Worm (Caenorhabditis elegans) whole organism, early embryonic: ENCODE measurements around the gene H14E04.3.

ENCODE experiments used
- F13C5.2 ChIP-seq: sonication (generic microtip); optimal IDR thresholded peaks from 2 replicates; lab custom pipeline; 2017; ENCODE audit warnings: mild to moderate bottlenecking, missing genetic modification characterization, inconsistent platforms, missing compliant biosample characterization
- aly-1 ChIP-seq: sonication (generic microtip); optimal IDR thresholded peaks from 2 replicates; lab custom pipeline; 2016; ENCODE audit warnings: missing genetic modification characterization, missing compliant biosample characterization
- ama-1 ChIP-seq: fragments of 150-350 bp; optimal IDR thresholded peaks from 2 replicates; lab custom pipeline; 2014
- ceh-13 ChIP-seq: fragments of 200-800 bp; sonication (Bioruptor generic); optimal IDR thresholded peaks from 2 replicates; lab custom pipeline; 2018; ENCODE audit warnings: mild to moderate bottlenecking, missing genetic modification characterization, missing compliant biosample characterization
- ceh-36 ChIP-seq: sonication (generic microtip); optimal IDR thresholded peaks from 2 replicates; lab custom pipeline; 2016; ENCODE audit warnings: missing genetic modification characterization, inconsistent platforms, missing compliant biosample characterization
- ets-7 ChIP-seq: sonication (generic microtip); optimal IDR thresholded peaks from 2 replicates; lab custom pipeline; 2016; ENCODE audit warnings: missing genotype, missing genetic modification characterization, missing compliant biosample characterization
- hmbx-1 ChIP-seq: sonication (generic microtip); optimal IDR thresholded peaks from 2 replicates; lab custom pipeline; 2016; ENCODE audit warnings: mild to moderate bottlenecking, missing genetic modification characterization, missing compliant biosample characterization
- pes-1 ChIP-seq: fragments of 200-800 bp; sonication (Bioruptor generic); IDR thresholded peaks from 2 replicates; pipeline ENCODE4 v1.3.6; 2022; ENCODE audit warnings: missing genetic modification reagents, missing genetic modification characterization, missing compliant biosample characterization
- tbx-37 ChIP-seq: fragments of 200-800 bp; sonication (Bioruptor generic); conservative IDR thresholded peaks from 2 replicates; pipeline ENCODE4 v1.3.6; 2022; ENCODE audit warnings: missing genetic modification reagents, missing genetic modification characterization, missing compliant biosample characterization

- TF ChIP-seq ama-1 = no peak
- TF ChIP-seq tbx-37 (GFP tag; lab: Robert Waterston, UW) = no peak
- TF ChIP-seq F13C5.2 (tag; lab: Kevin White, UChicago) = no peak
- TF ChIP-seq ceh-13 (GFP tag; lab: Kevin White, UChicago) = no peak
- TF ChIP-seq pes-1 (GFP tag; lab: Robert Waterston, UW) = no peak
- TF ChIP-seq aly-1 (tag; lab: Kevin White, UChicago) = no peak
- TF ChIP-seq ceh-36 (tag; lab: Kevin White, UChicago) = no peak
- TF ChIP-seq ets-7 (tag; lab: Kevin White, UChicago) = no peak
- no peak for TF ChIP-seq hmbx-1
Measured at ce11 chrIII:2424783-2425329, 38.5 kb upstream of the H14E04.3 start.
